Worm (Caenorhabditis elegans): ENCODE data around the gene F23A7.8.

DNA sequence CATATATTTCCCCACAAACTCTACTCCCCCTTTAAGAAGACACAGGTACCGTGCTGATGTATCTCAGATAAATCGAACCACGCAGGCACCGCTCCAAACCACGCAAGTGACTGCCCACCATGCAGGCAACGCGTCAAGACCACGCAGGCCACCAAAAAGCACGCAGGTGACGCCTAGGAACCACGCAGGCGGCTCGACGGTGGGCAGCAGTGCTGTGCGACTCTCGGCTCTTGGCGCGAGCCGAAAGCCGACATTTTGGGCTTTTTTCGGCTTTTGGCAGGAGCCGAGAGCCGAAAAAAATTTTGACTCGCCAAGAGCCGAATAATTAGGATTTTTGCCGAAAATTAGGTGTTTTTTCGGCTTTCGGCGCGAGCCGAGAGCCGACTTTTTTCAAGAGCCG lies 30.0 kb downstream of the F23A7.8 start:
- no peak for TF ChIP-seq ama-1 (optimal IDR thresholded peaks at IDR 0.05)
- no peak for TF ChIP-seq aly-1 (tag; optimal IDR thresholded peaks at IDR 0.05)

Measured in whole organism, early embryonic.